Worm (Caenorhabditis elegans): ENCODE measurements around the gene F28A10.1.
"Not testable (repeated sequence)": the region's sequence is repeated elsewhere in the genome, so short reads cannot be mapped to it uniquely, and the experiment has no call there.

ce11 chrII:822730-823129 lies 2.9 kb upstream of the F28A10.1 start, which contains the start of gene msrp-4:
- TF ChIP-seq lsy-2, ztf-11, nhr-237, sptf-1, mls-2 (tag; optimal IDR thresholded peaks at IDR 0.05): not testable (repeated sequence)
